Fruit fly (Drosophila melanogaster) whole organism, embryonic: ENCODE measurements around the gene kud.

ENCODE experiments used
- Abd-B ChIP-seq: fragments of 200-800 bp; sonication (Bioruptor generic); optimal IDR thresholded peaks from 2 replicates; lab custom pipeline; 2018; ENCODE audit warnings: missing biosample characterization, mild to moderate bottlenecking, missing genetic modification characterization, moderate library complexity
- Atf6 ChIP-seq: fragments of 200-800 bp; sonication (Bioruptor generic); IDR thresholded peaks from 2 replicates; pipeline ENCODE4 v1.3.6; 2022; ENCODE audit warnings: missing biosample characterization, missing genetic modification characterization
- Awh ChIP-seq: fragments of 200-800 bp; sonication (Bioruptor generic); IDR thresholded peaks from 2 replicates; pipeline ENCODE4, ENCODE4 v1.3.6; 2022; ENCODE audit warnings: missing biosample characterization, missing genetic modification characterization
- CG11560 ChIP-seq: fragments of 200-800 bp; sonication (Bioruptor generic); IDR thresholded peaks from 3 replicates; pipeline ENCODE4 v1.3.6; 2022; ENCODE audit warnings: missing biosample characterization, missing genetic modification characterization
- CG11696 ChIP-seq: fragments of 200-800 bp; sonication (Bioruptor generic); IDR thresholded peaks from 2 replicates; pipeline ENCODE4 v1.3.6; 2022; ENCODE audit warnings: missing biosample characterization, missing genetic modification characterization
- CG12659 ChIP-seq: fragments of 200-800 bp; sonication (Bioruptor generic); optimal IDR thresholded peaks from 3 replicates; lab custom pipeline; 2017; ENCODE audit warnings: mild to moderate bottlenecking, missing biosample characterization, missing genetic modification reagents, missing genetic modification characterization
- CG14860 ChIP-seq: fragments of 200-800 bp; sonication (Bioruptor generic); IDR thresholded peaks from 3 replicates; pipeline ENCODE4 v1.3.6; 2022; ENCODE audit warnings: missing biosample characterization, missing genetic modification characterization; ENCODE audit not compliant: partially characterized antibody
- CG1602 ChIP-seq: fragments of 200-800 bp; sonication (Bioruptor generic); optimal IDR thresholded peaks from 3 replicates; lab custom pipeline; 2016; ENCODE audit warnings: missing biosample characterization, missing genetic modification characterization
- CG17186 ChIP-seq: fragments of 200-800 bp; sonication (Bioruptor generic); optimal IDR thresholded peaks from 3 replicates; lab custom pipeline; 2017; ENCODE audit warnings: missing biosample characterization, missing genetic modification reagents, missing genetic modification characterization
- CG17385 ChIP-seq: fragments of 200-800 bp; sonication (Bioruptor generic); optimal IDR thresholded peaks from 3 replicates; lab custom pipeline; 2018; ENCODE audit warnings: missing biosample characterization, mild to moderate bottlenecking, missing genetic modification characterization
- CG18262 ChIP-seq: fragments of 200-800 bp; optimal IDR thresholded peaks from 3 replicates; lab custom pipeline; 2019; ENCODE audit warnings: missing biosample characterization, mild to moderate bottlenecking, missing genetic modification characterization, moderate library complexity
- CG1832 ChIP-seq: fragments of 200-800 bp; sonication (Bioruptor generic); optimal IDR thresholded peaks from 2 replicates; lab custom pipeline; 2017; ENCODE audit warnings: missing biosample characterization, mild to moderate bottlenecking, missing genetic modification characterization, inconsistent platforms
- CG4424 ChIP-seq: fragments of 200-800 bp; sonication (Bioruptor generic); optimal IDR thresholded peaks from 3 replicates; lab custom pipeline; 2016; ENCODE audit warnings: missing biosample characterization, missing genetic modification characterization
- CG5180 ChIP-seq: fragments of 200-800 bp; sonication (Bioruptor generic); optimal IDR thresholded peaks from 3 replicates; lab custom pipeline; 2017; ENCODE audit warnings: missing biosample characterization, missing genetic modification characterization, mild to moderate bottlenecking, moderate library complexity, missing genetic modification reagents
- CG6254 ChIP-seq: fragments of 200-800 bp; sonication (Bioruptor generic); optimal IDR thresholded peaks from 3 replicates; lab custom pipeline; 2017; ENCODE audit warnings: mild to moderate bottlenecking, missing biosample characterization, missing genetic modification reagents, missing genetic modification characterization
- CG7271 ChIP-seq: fragments of 200-800 bp; sonication (Bioruptor generic); optimal IDR thresholded peaks from 2 replicates; lab custom pipeline; 2018; ENCODE audit warnings: missing biosample characterization, mild to moderate bottlenecking, missing genetic modification characterization, moderate library complexity
- CG9876 ChIP-seq: fragments of 200-800 bp; sonication (Bioruptor generic); optimal IDR thresholded peaks from 2 replicates; lab custom pipeline; 2016; ENCODE audit warnings: missing biosample characterization, missing genetic modification characterization
- E2f1 ChIP-seq: fragments of 200-800 bp; sonication (Bioruptor generic); IDR thresholded peaks from 2 replicates; pipeline ENCODE4 v1.3.6; 2022; ENCODE audit warnings: missing biosample characterization, missing genetic modification characterization
- Ets97D ChIP-seq: fragments of 200-800 bp; sonication (Bioruptor generic); optimal IDR thresholded peaks from 3 replicates; lab custom pipeline; 2016; ENCODE audit warnings: missing biosample characterization, missing genetic modification characterization
- Fer1 ChIP-seq: fragments of 200-800 bp; sonication (Bioruptor generic); optimal IDR thresholded peaks from 2 replicates; lab custom pipeline; 2017; ENCODE audit warnings: missing biosample characterization, mild to moderate bottlenecking, missing genetic modification characterization
- HmgD ChIP-seq: fragments of 200-800 bp; sonication (Bioruptor generic); optimal IDR thresholded peaks from 3 replicates; lab custom pipeline; 2016; ENCODE audit warnings: missing biosample characterization, missing genetic modification characterization
- HmgZ ChIP-seq: fragments of 200-800 bp; sonication (Bioruptor generic); optimal IDR thresholded peaks from 2 replicates; lab custom pipeline; 2018; ENCODE audit warnings: missing biosample characterization, mild to moderate bottlenecking, missing genetic modification characterization
- Jarid2 ChIP-seq: fragments of 200-800 bp; sonication (Bioruptor generic); optimal IDR thresholded peaks from 3 replicates; lab custom pipeline; 2017; ENCODE audit warnings: mild to moderate bottlenecking, missing biosample characterization, missing genetic modification reagents, missing genetic modification characterization
- Mad ChIP-seq: fragments of 200-800 bp; sonication (Bioruptor generic); optimal IDR thresholded peaks from 2 replicates; lab custom pipeline; 2016; ENCODE audit warnings: missing biosample characterization, missing genetic modification characterization
- Oli ChIP-seq: fragments of 200-800 bp; sonication (Bioruptor generic); optimal IDR thresholded peaks from 2 replicates; lab custom pipeline; 2018; ENCODE audit warnings: missing biosample characterization, mild to moderate bottlenecking, missing genetic modification characterization, moderate library complexity
- Pdp1 ChIP-seq, 2 experiments: fragments of 200-800 bp; sonication (Bioruptor generic); optimal IDR thresholded peaks; 3 replicates each; lab custom pipeline; 2016; ENCODE audit warnings: missing biosample characterization in 2 of 2, missing genetic modification characterization in 2 of 2, mild to moderate bottlenecking in 1 of 2, moderate library complexity in 1 of 2
- Rfx ChIP-seq: fragments of 200-800 bp; sonication (Bioruptor generic); IDR thresholded peaks from 2 replicates; pipeline ENCODE4 v1.3.6; 2022; ENCODE audit warnings: missing biosample characterization, missing genetic modification characterization
- Tbp ChIP-seq: fragments of >200 bp; optimal IDR thresholded peaks from 2 replicates; lab custom pipeline; 2018; ENCODE audit warnings: missing biosample characterization, missing genetic modification characterization
- Vsx1 ChIP-seq: fragments of 200-800 bp; sonication (Bioruptor generic); optimal IDR thresholded peaks from 2 replicates; lab custom pipeline; 2017; ENCODE audit warnings: missing biosample characterization, mild to moderate bottlenecking, missing genetic modification characterization, missing genetic modification reagents
- abd-A ChIP-seq: fragments of 200-800 bp; sonication (Bioruptor generic); optimal IDR thresholded peaks from 3 replicates; lab custom pipeline; 2019; ENCODE audit warnings: missing biosample characterization, mild to moderate bottlenecking, missing genetic modification characterization, moderate library complexity
- chm ChIP-seq: fragments of 200-800 bp; sonication (Bioruptor generic); IDR thresholded peaks from 2 replicates; pipeline ENCODE4 v1.3.6; 2022; ENCODE audit warnings: missing biosample characterization, missing genetic modification characterization
- gcm2 ChIP-seq: fragments of 200-800 bp; sonication (Bioruptor generic); optimal IDR thresholded peaks from 2 replicates; lab custom pipeline; 2016; ENCODE audit warnings: missing biosample characterization, missing genetic modification characterization
- insv ChIP-seq, 2 experiments: fragments of 200-800 bp; sonication (Bioruptor generic); optimal IDR thresholded peaks; 3 replicates each; lab custom pipeline; 2016 to 2018; ENCODE audit warnings: missing biosample characterization in 2 of 2, missing genetic modification characterization in 2 of 2
- jumu ChIP-seq: fragments of 200-800 bp; sonication (Bioruptor generic); optimal IDR thresholded peaks from 3 replicates; lab custom pipeline; 2016; ENCODE audit warnings: missing biosample characterization, missing genetic modification characterization
- ken ChIP-seq: fragments of 200-800 bp; sonication (Bioruptor generic); IDR thresholded peaks from 3 replicates; pipeline ENCODE4 v1.3.6; 2022; ENCODE audit warnings: missing biosample characterization, missing genetic modification characterization
- klu ChIP-seq: fragments of 200-800 bp; sonication (Bioruptor generic); IDR thresholded peaks from 2 replicates; pipeline ENCODE4 v1.3.6; 2022; ENCODE audit warnings: missing biosample characterization, missing genetic modification characterization
- lov ChIP-seq, 2 experiments: fragments of 200-800 bp in 1 of 2; fragments of >200 bp in 1 of 2; sonication (Bioruptor generic) in 1 of 2; IDR thresholded peaks in 1 of 2; optimal IDR thresholded peaks in 1 of 2; 2 replicates in 1 of 2; 3 replicates in 1 of 2; pipeline versions ENCODE4 v1.3.6 to Lab custom; 2017 to 2022; ENCODE audit warnings: missing biosample characterization in 1 of 2, missing genetic modification characterization in 1 of 2
- otp ChIP-seq: fragments of 200-800 bp; sonication (Bioruptor generic); IDR thresholded peaks from 3 replicates; pipeline ENCODE4, ENCODE4 v1.3.6; 2022; ENCODE audit warnings: missing biosample characterization, missing genetic modification characterization
- pita ChIP-seq: fragments of 200-800 bp; sonication (Bioruptor generic); optimal IDR thresholded peaks from 2 replicates; lab custom pipeline; 2017; ENCODE audit warnings: missing biosample characterization, mild to moderate bottlenecking, missing genetic modification characterization
- pros ChIP-seq: fragments of 200-800 bp; sonication (Bioruptor generic); optimal IDR thresholded peaks from 3 replicates; lab custom pipeline; 2019; ENCODE audit warnings: missing biosample characterization, mild to moderate bottlenecking, missing genetic modification characterization, moderate library complexity
- shn ChIP-seq: fragments of 200-800 bp; sonication (Bioruptor generic); optimal IDR thresholded peaks from 3 replicates; lab custom pipeline; 2016; ENCODE audit warnings: missing biosample characterization, missing genetic modification characterization
- sima ChIP-seq: fragments of 200-800 bp; sonication (Bioruptor generic); optimal IDR thresholded peaks from 2 replicates; lab custom pipeline; 2016; ENCODE audit warnings: missing biosample characterization, missing genetic modification characterization
- slbo ChIP-seq: fragments of 200-800 bp; sonication (Bioruptor generic); IDR thresholded peaks from 2 replicates; pipeline ENCODE4 v1.3.6; 2022; ENCODE audit warnings: missing biosample characterization, missing genetic modification characterization
- slp2 ChIP-seq: fragments of 200-800 bp; sonication (Bioruptor generic); optimal IDR thresholded peaks from 2 replicates; lab custom pipeline; 2016; ENCODE audit warnings: missing biosample characterization, missing genetic modification characterization
- so ChIP-seq: fragments of 200-800 bp; sonication (Bioruptor generic); IDR thresholded peaks from 3 replicates; pipeline ENCODE4 v1.3.6; 2022; ENCODE audit warnings: missing biosample characterization, missing genetic modification characterization
- toy ChIP-seq: fragments of 200-800 bp; sonication (Bioruptor generic); IDR thresholded peaks from 2 replicates; pipeline ENCODE4 v1.3.6; 2022; ENCODE audit warnings: missing biosample characterization, missing genetic modification characterization
- trh ChIP-seq: fragments of 200-800 bp; sonication (Bioruptor generic); optimal IDR thresholded peaks from 2 replicates; lab custom pipeline; 2016; ENCODE audit warnings: missing biosample characterization, missing genetic modification characterization
- ttk ChIP-seq: fragments of 200-800 bp; sonication (Bioruptor generic); IDR thresholded peaks from 2 replicates; pipeline ENCODE4 v2.1.2; 2022; ENCODE audit warnings: missing biosample characterization, missing genetic modification characterization
- unpg ChIP-seq: fragments of 200-800 bp; sonication (Bioruptor generic); optimal IDR thresholded peaks from 3 replicates; lab custom pipeline; 2018; ENCODE audit warnings: missing biosample characterization, mild to moderate bottlenecking, missing genetic modification characterization, moderate library complexity

kud gene

dm6 chr3L:16805806-16806719 is 38.7 kb downstream of the kud start (continued):
- TF ChIP-seq slp2 (GFP tag; lab: Kevin White, UChicago) (peak; percentile 29), CG1832 (GFP tag; lab: Kevin White, UChicago) (no peak), Abd-B (GFP tag; lab: Kevin White, UChicago) (no peak), Atf6 (GFP tag; lab: Robert Waterston, UW) (peak; percentile 70), klu (GFP tag; lab: Robert Waterston, UW) (no peak), Oli (tag; lab: Kevin White, UChicago) (peak; percentile 36), E2f1 (GFP tag; lab: Robert Waterston, UW) (0 out of 2 replicates have a peak, but pooled peaks have one; percentile 29), Awh (GFP tag; lab: Robert Waterston, UW) (no peak), CG9876 (GFP tag; lab: Kevin White, UChicago) (no peak), CG17385 (peak; percentile 83), CG18262 (peak; percentile 55), trh (GFP tag; lab: Kevin White, UChicago) (no peak), HmgZ (tag; lab: Kevin White, UChicago) (peak; percentile 26), Mad (no peak), chm (GFP tag; lab: Robert Waterston, UW) (no peak), ken (GFP tag; lab: Robert Waterston, UW) (no peak), HmgD (GFP tag; lab: Kevin White, UChicago) (no peak), CG11560 (tag; lab: Robert Waterston, UW) (no peak), CG4424 (GFP tag; lab: Kevin White, UChicago) (peak; percentile 29), CG7271 (no peak), abd-A (tag; lab: Kevin White, UChicago) (peak; percentile 93), CG14860 (GFP tag; lab: Robert Waterston, UW) (no peak), CG1602 (GFP tag; lab: Kevin White, UChicago) (peak; percentile 10), pita (no peak), pros (GFP tag; lab: Kevin White, UChicago) (peak; percentile 29), CG5180 (GFP tag; lab: Kevin White, UChicago) (no peak), jumu (GFP tag; lab: Kevin White, UChicago) (peak; percentile 25), Rfx (GFP tag; lab: Robert Waterston, UW) (peak; percentile 4; the same call in 1 of the 2 replicates), CG11696 (GFP tag; lab: Robert Waterston, UW) (no peak), toy (GFP tag; lab: Robert Waterston, UW) (no peak), Jarid2 (no peak), shn (GFP tag; lab: Kevin White, UChicago) (no peak), slbo (GFP tag; lab: Robert Waterston, UW) (peak; percentile 65), Tbp (GFP tag; lab: Kevin White, UChicago) (no peak), CG17186 (GFP tag; lab: Kevin White, UChicago) (no peak), CG12659 (GFP tag; lab: Kevin White, UChicago) (peak; percentile 12), CG6254 (GFP tag; lab: Kevin White, UChicago) (no peak), ttk (GFP tag; lab: Robert Waterston, UW) (no peak), otp (GFP tag; lab: Robert Waterston, UW) (no peak), Pdp1 (GFP tag; optimal IDR thresholded peaks at IDR 0.05; lab: Kevin White, UChicago) (peak; percentile 41 to 94), Vsx1 (GFP tag; lab: Kevin White, UChicago) (no peak), insv (GFP tag; optimal IDR thresholded peaks at IDR 0.05; lab: Kevin White, UChicago) (no peak), lov (optimal IDR thresholded peaks at IDR 0.05; lab: Kevin White, UChicago) (no peak), lov (GFP tag; IDR thresholded peaks at IDR 0.05; lab: Robert Waterston, UW) (no peak), Fer1 (GFP tag; lab: Kevin White, UChicago) (peak; percentile 75), Ets97D (GFP tag; lab: Kevin White, UChicago) (no peak), so (GFP tag; lab: Robert Waterston, UW) (0 out of 3 replicates have a peak, but pooled peaks have one; percentile 54), sima (no peak), gcm2 (GFP tag; lab: Kevin White, UChicago) (no peak), unpg (GFP tag; lab: Kevin White, UChicago) (peak; percentile 67)
